Worm (Caenorhabditis elegans) whole organism, young adult: ENCODE measurements around the gene fbxa-160.

ENCODE experiments used
- D2030.7 ChIP-seq: fragments of 200-800 bp; sonication (Bioruptor generic); IDR thresholded peaks from 2 replicates; pipeline ENCODE4 v1.3.6; 2022; ENCODE audit warnings: missing genetic modification reagents, missing genetic modification characterization, missing compliant biosample characterization
- F49E8.2 ChIP-seq: sonication (generic microtip); optimal IDR thresholded peaks from 3 replicates; lab custom pipeline; 2017; ENCODE audit warnings: missing genetic modification characterization, mild to moderate bottlenecking, missing compliant biosample characterization, antibody characterized with exemption, moderate library complexity; ENCODE audit not compliant: insufficient read depth
- akir-1 ChIP-seq: fragments of 200-800 bp; sonication (Bioruptor generic); optimal IDR thresholded peaks from 2 replicates; lab custom pipeline; 2018; ENCODE audit warnings: mild to moderate bottlenecking, missing genetic modification characterization, moderate library complexity, missing compliant biosample characterization
- attf-5 ChIP-seq: fragments of 200-800 bp; sonication (Bioruptor generic); optimal IDR thresholded peaks from 2 replicates; lab custom pipeline; 2018; ENCODE audit warnings: mild to moderate bottlenecking, missing genetic modification characterization, missing compliant biosample characterization
- him-1 ChIP-seq: sonication (generic microtip); optimal IDR thresholded peaks from 2 replicates; lab custom pipeline; 2016; ENCODE audit warnings: missing genotype, missing genetic modification reagents, missing genetic modification characterization, missing compliant biosample characterization
- hrde-1 ChIP-seq: sonication (generic microtip); optimal IDR thresholded peaks from 2 replicates; lab custom pipeline; 2016; ENCODE audit warnings: missing genetic modification characterization, mild to moderate bottlenecking, missing compliant biosample characterization, moderate library complexity, missing genotype, missing genetic modification reagents, borderline replicate concordance
- lag-1 ChIP-seq: fragments of 200-800 bp; sonication (Bioruptor generic); IDR thresholded peaks from 2 replicates; pipeline ENCODE4 v1.3.6; 2022; ENCODE audit warnings: missing genetic modification reagents, missing genetic modification characterization, missing compliant biosample characterization
- mcd-1 ChIP-seq: fragments of 200-800 bp; sonication (Bioruptor generic); IDR thresholded peaks from 2 replicates; pipeline ENCODE4 v1.3.6; 2022; ENCODE audit warnings: missing genetic modification reagents, missing genetic modification characterization, missing compliant biosample characterization
- unc-62 ChIP-seq: fragments of 150-350 bp; optimal IDR thresholded peaks from 2 replicates; lab custom pipeline; 2014; ENCODE audit warnings: missing biosample characterization, missing genetic modification reagents, missing genetic modification characterization
- ztf-6 ChIP-seq: fragments of 200-800 bp; sonication (Bioruptor generic); IDR thresholded peaks from 2 replicates; pipeline ENCODE4 v1.3.6; 2022; ENCODE audit warnings: missing genetic modification reagents, missing genetic modification characterization, missing compliant biosample characterization

DNA sequence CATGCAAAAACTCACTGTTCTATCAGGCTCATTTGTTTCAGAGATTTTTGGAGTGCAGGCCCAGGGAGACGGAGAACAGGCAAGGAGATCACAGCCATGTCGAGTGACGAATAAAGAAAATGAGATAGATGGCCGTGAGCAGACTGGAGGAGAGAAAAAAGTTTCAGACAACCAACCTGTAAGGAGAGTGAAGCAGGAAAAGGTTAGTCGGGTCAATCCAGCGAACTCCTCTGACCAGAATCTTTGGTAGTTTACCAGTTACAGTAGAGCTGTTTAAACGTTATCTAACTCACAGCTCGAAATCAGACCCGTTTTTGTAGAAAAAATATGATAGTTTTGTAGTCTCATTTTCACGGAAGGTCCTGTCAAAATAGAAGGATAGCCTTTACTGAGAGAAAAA, 24.3 kb upstream of the fbxa-160 start, which contains the start of gene fbxb-21:
- TF ChIP-seq him-1 (tag; lab: Kevin White, UChicago): no peak
- no peak for TF ChIP-seq hrde-1 (tag; lab: Kevin White, UChicago)
- no peak for TF ChIP-seq F49E8.2
- no peak for TF ChIP-seq D2030.7
- no peak for TF ChIP-seq ztf-6 (GFP tag; lab: Robert Waterston, UW)
- no peak for TF ChIP-seq unc-62 (GFP tag; lab: Kevin White, UChicago)
- TF ChIP-seq akir-1 (GFP tag; lab: Kevin White, UChicago): no peak
- TF ChIP-seq lag-1 (GFP tag; lab: Robert Waterston, UW): no peak
- TF ChIP-seq mcd-1 (GFP tag; lab: Robert Waterston, UW): no peak
- no peak for TF ChIP-seq attf-5 (GFP tag; lab: Kevin White, UChicago)
